Fruit fly (Drosophila melanogaster) whole organism, prepupa: ENCODE results near the gene CSN8.
A peak's percentile ranks its signal among the peaks of the same experiment; 100 is the strongest.

Experiments
- CG11294 ChIP-seq: fragments of 200-800 bp; sonication (Bioruptor generic); IDR thresholded peaks from 2 replicates; pipeline ENCODE4 v1.3.6; 2022; ENCODE audit warnings: missing biosample characterization, missing genetic modification characterization
- CG15336 ChIP-seq: fragments of 200-800 bp; sonication (Bioruptor generic); IDR thresholded peaks from 2 replicates; pipeline ENCODE4 v1.3.6; 2022; ENCODE audit warnings: missing biosample characterization, missing genetic modification characterization
- CG1621 ChIP-seq: fragments of 200-800 bp; sonication (Bioruptor generic); optimal IDR thresholded peaks from 3 replicates; lab custom pipeline; 2018; ENCODE audit warnings: missing biosample characterization, mild to moderate bottlenecking, missing genetic modification characterization
- CG31627 ChIP-seq: fragments of 200-800 bp; sonication (Bioruptor generic); optimal IDR thresholded peaks from 3 replicates; lab custom pipeline; 2016; ENCODE audit warnings: missing biosample characterization, missing genetic modification characterization
- CG34406 ChIP-seq: fragments of 200-800 bp; sonication (Bioruptor generic); optimal IDR thresholded peaks from 3 replicates; lab custom pipeline; 2016; ENCODE audit warnings: missing biosample characterization, missing genetic modification characterization
- CG3919 ChIP-seq: fragments of 200-800 bp; sonication (Bioruptor generic); optimal IDR thresholded peaks from 3 replicates; lab custom pipeline; 2016; ENCODE audit warnings: missing biosample characterization, missing genetic modification characterization
- CG4318 ChIP-seq: fragments of 200-800 bp; sonication (Bioruptor generic); optimal IDR thresholded peaks from 3 replicates; lab custom pipeline; 2017; ENCODE audit warnings: missing biosample characterization, mild to moderate bottlenecking, missing genetic modification characterization
- CG6792 ChIP-seq: fragments of 200-800 bp; sonication (Bioruptor generic); optimal IDR thresholded peaks from 3 replicates; lab custom pipeline; 2016; ENCODE audit warnings: missing biosample characterization, missing genetic modification characterization
- CG6854 ChIP-seq: fragments of 200-800 bp; sonication (Bioruptor generic); optimal IDR thresholded peaks from 2 replicates; lab custom pipeline; 2017; ENCODE audit warnings: missing biosample characterization, mild to moderate bottlenecking, missing genetic modification characterization
- CG8119 ChIP-seq: fragments of 200-800 bp; sonication (Bioruptor generic); IDR thresholded peaks from 3 replicates; pipeline ENCODE4 v1.3.6; 2022; ENCODE audit warnings: missing biosample characterization, missing genetic modification characterization
- Ets21C ChIP-seq: fragments of 200-800 bp; sonication (Bioruptor generic); optimal IDR thresholded peaks from 3 replicates; lab custom pipeline; 2016; ENCODE audit warnings: missing biosample characterization, missing genetic modification characterization
- Ets96B ChIP-seq: fragments of 200-800 bp; optimal IDR thresholded peaks from 2 replicates; lab custom pipeline; 2019; ENCODE audit warnings: missing biosample characterization, mild to moderate bottlenecking, missing genetic modification characterization, moderate library complexity
- Gug ChIP-seq: fragments of 200-800 bp; sonication (Bioruptor generic); IDR thresholded peaks from 2 replicates; pipeline ENCODE4 v1.3.6; 2022; ENCODE audit warnings: missing biosample characterization, missing genetic modification characterization
- Hr39 ChIP-seq: fragments of 200-800 bp; sonication (Bioruptor generic); optimal IDR thresholded peaks from 2 replicates; lab custom pipeline; 2016; ENCODE audit warnings: missing biosample characterization, missing genetic modification characterization
- OdsH ChIP-seq: fragments of 200-800 bp; sonication (Bioruptor generic); optimal IDR thresholded peaks from 3 replicates; lab custom pipeline; 2016; ENCODE audit warnings: missing biosample characterization, missing genetic modification characterization
- Smox ChIP-seq: fragments of 200-800 bp; sonication (Bioruptor generic); optimal IDR thresholded peaks from 3 replicates; lab custom pipeline; 2016; ENCODE audit warnings: missing biosample characterization, missing genetic modification characterization
- Sox102F ChIP-seq: fragments of 200-800 bp; sonication (Bioruptor generic); optimal IDR thresholded peaks from 2 replicates; lab custom pipeline; 2016; ENCODE audit warnings: missing biosample characterization, mild to moderate bottlenecking, missing genetic modification characterization
- cyc ChIP-seq: fragments of 200-800 bp; sonication (Bioruptor generic); optimal IDR thresholded peaks from 3 replicates; lab custom pipeline; 2016; ENCODE audit warnings: missing biosample characterization, missing genetic modification characterization
- dsx ChIP-seq: fragments of 200-800 bp; optimal IDR thresholded peaks from 3 replicates; lab custom pipeline; 2019; ENCODE audit warnings: missing biosample characterization, mild to moderate bottlenecking, missing genetic modification characterization, moderate library complexity; ENCODE audit not compliant: poor library complexity, severe bottlenecking
- eg ChIP-seq: fragments of 200-800 bp; sonication (Bioruptor generic); IDR thresholded peaks from 3 replicates; pipeline ENCODE4 v1.3.6; 2022; ENCODE audit warnings: missing biosample characterization, missing genetic modification characterization
- esn ChIP-seq: fragments of 200-800 bp; sonication (Bioruptor generic); optimal IDR thresholded peaks from 2 replicates; lab custom pipeline; 2016; ENCODE audit warnings: missing biosample characterization, mild to moderate bottlenecking, missing genetic modification characterization, moderate library complexity
- fd85E ChIP-seq: fragments of 200-800 bp; sonication (Bioruptor generic); optimal IDR thresholded peaks from 3 replicates; lab custom pipeline; 2016; ENCODE audit warnings: missing biosample characterization, missing genetic modification characterization
- fkh ChIP-seq: fragments of 200-800 bp; sonication (Bioruptor generic); optimal IDR thresholded peaks from 3 replicates; lab custom pipeline; 2017; ENCODE audit warnings: missing biosample characterization, mild to moderate bottlenecking, missing genetic modification characterization, moderate library complexity
- net ChIP-seq: fragments of 200-800 bp; sonication (Bioruptor generic); optimal IDR thresholded peaks from 3 replicates; lab custom pipeline; 2016; ENCODE audit warnings: missing biosample characterization, missing genetic modification characterization
- salr ChIP-seq, 2 experiments: fragments of 200-800 bp; sonication (Bioruptor generic); optimal IDR thresholded peaks; 3 replicates each; lab custom pipeline; 2016 to 2018; ENCODE audit warnings: missing biosample characterization in 2 of 2, missing genetic modification characterization in 2 of 2, mild to moderate bottlenecking in 1 of 2
- topi ChIP-seq: fragments of 200-800 bp; sonication (Bioruptor generic); optimal IDR thresholded peaks from 3 replicates; lab custom pipeline; 2016; ENCODE audit warnings: missing biosample characterization, missing genetic modification characterization
- vri ChIP-seq: fragments of 200-800 bp; sonication (Bioruptor generic); optimal IDR thresholded peaks from 3 replicates; lab custom pipeline; 2016; ENCODE audit warnings: missing biosample characterization, mild to moderate bottlenecking, missing genetic modification characterization

Gene CSN8

DNA sequence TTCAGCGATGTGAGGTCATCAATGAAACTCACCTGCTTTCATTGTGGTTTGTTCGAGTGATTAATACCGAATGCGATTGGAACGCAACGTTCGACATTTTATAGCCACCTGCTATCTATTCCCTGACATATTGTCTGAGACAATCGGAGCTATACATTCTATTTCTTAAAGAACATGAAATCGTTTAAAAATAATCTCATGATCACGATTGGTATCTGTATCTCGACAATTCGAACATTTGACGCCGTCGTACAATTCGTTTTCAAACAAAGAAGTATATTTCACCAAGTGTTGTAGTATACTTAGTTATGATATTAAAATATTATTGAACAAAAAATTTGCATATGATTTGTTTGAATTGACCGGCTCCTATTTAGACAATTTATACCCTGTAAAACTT, 30.2 kb downstream of the CSN8 start, which contains the start of gene Peritrophin-15b:
Gene Peritrophin-15b, minus strand, starts transcription at position 101 of the 400 bp plus-strand sequence.
- TF ChIP-seq Sox102F (GFP tag; lab: Kevin White, UChicago) (no peak), CG34406 (GFP tag; lab: Kevin White, UChicago) (no peak), eg (GFP tag; lab: Robert Waterston, UW) (no peak), Gug (GFP tag; lab: Robert Waterston, UW) (no peak), Smox (GFP tag; lab: Kevin White, UChicago) (no peak), CG31627 (no peak), CG1621 (tag; lab: Kevin White, UChicago) (no peak), salr (GFP tag; optimal IDR thresholded peaks at IDR 0.05; lab: Kevin White, UChicago) (no peak), cyc (GFP tag; lab: Kevin White, UChicago) (no peak)

DNA sequence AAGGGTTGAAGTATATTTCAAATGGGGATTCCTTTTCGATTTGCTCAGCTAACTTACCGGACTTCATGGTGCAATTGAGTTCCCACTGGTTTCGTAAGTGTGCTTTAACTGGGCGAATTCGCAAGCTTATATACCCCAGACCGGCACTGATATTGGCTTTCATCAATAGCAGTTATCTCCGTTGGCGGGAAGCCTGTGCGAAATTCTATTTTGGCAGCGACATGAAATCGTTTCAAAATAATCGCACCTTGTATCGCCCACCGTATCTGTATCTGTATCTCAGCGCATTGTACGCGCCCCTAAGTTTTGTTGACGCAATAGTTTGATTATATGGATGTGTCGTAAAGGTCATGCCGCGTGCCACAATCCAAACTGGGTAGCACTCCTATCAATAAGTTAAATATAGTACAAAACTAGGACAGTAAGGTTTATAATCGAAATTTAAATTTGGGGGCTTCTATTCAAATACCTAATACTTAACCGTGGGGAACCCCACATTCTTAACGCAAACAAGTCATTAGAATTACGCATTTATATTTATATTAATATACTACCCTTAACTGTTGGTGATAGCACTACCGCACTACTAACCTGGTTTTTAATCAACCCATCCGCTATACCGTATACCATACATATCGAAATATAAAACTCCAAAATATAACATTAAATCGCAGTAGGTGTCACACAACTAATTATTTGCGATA, 31.5 kb downstream of the CSN8 start, which contains the start of the genes Peritrophin-15a and CG13385:
Gene Peritrophin-15a, minus strand, starts transcription at position 101 of the 704 bp plus-strand sequence.
Gene CG13385, plus strand, starts transcription at position 654 of the 704 bp plus-strand sequence.
- TF ChIP-seq cyc (GFP tag; lab: Kevin White, UChicago) (no peak), Ets96B (tag; lab: Kevin White, UChicago) (no peak), CG6792 (GFP tag; lab: Kevin White, UChicago) (no peak), net (GFP tag; lab: Kevin White, UChicago) (no peak), CG11294 (GFP tag; lab: Robert Waterston, UW) (no peak), fd85E (GFP tag; lab: Kevin White, UChicago) (no peak), CG1621 (tag; lab: Kevin White, UChicago) (no peak), topi (GFP tag; lab: Kevin White, UChicago) (no peak), CG3919 (GFP tag; lab: Kevin White, UChicago) (no peak), esn (GFP tag; lab: Kevin White, UChicago) (no peak)

dm6 chr2L:8398721-8399120, 34.1 kb downstream of the CSN8 start, which contains the start of gene CG13386:
Gene CG13386 (plus strand): TSS chr2L:8399021.
- TF ChIP-seq Hr39 (GFP tag; lab: Kevin White, UChicago) (no peak), CG8119 (GFP tag; lab: Robert Waterston, UW) (no peak), Ets96B (tag; lab: Kevin White, UChicago) (no peak), fkh (GFP tag; lab: Kevin White, UChicago) (no peak), CG1621 (tag; lab: Kevin White, UChicago) (no peak), OdsH (GFP tag; lab: Kevin White, UChicago) (no peak), CG6792 (GFP tag; lab: Kevin White, UChicago) (no peak), CG6854 (GFP tag; lab: Kevin White, UChicago) (no peak), vri (no peak), Ets21C (no peak), eg (GFP tag; lab: Robert Waterston, UW) (no peak), CG31627 (no peak)

- TF ChIP-seq vri (peak; percentile 87), dsx (GFP tag; lab: Kevin White, UChicago) (no peak)
- TF ChIP-seq, all 60 proteins: peak for 1
These were observed 35.4 kb downstream of the CSN8 start, which contains the start of gene CG31898 for dm6 chr2L:8399863-8400598. Gene CG31898 (plus strand): TSS chr2L:8400421.

- no peak for TF ChIP-seq Hr39 (GFP tag; lab: Kevin White, UChicago)
- no peak for TF ChIP-seq CG15336 (GFP tag; lab: Robert Waterston, UW)
- no peak for TF ChIP-seq CG4318
- TF ChIP-seq CG6854 (GFP tag; lab: Kevin White, UChicago): no peak
These were observed 38.3 kb downstream of the CSN8 start, which contains the start of gene fy for dm6 chr2L:8402928-8403285. Gene fy (minus strand): TSS chr2L:8403280.
